Worm (Caenorhabditis elegans) whole organism, midembryonic: Measurements from ENCODE around the gene C44B11.1.

Experiments
- cog-1 ChIP-seq: sonication (generic microtip); optimal IDR thresholded peaks from 2 replicates; lab custom pipeline; 2016; ENCODE audit warnings: missing genetic modification characterization, missing compliant biosample characterization
- flt-1 ChIP-seq: fragments of 200-800 bp; sonication (Bioruptor generic); IDR thresholded peaks from 2 replicates; pipeline ENCODE4 v1.3.6; 2022; ENCODE audit warnings: missing genetic modification characterization, missing compliant biosample characterization
- klf-2 ChIP-seq: fragments of 200-800 bp; sonication (Bioruptor generic); conservative IDR thresholded peaks from 2 replicates; pipeline ENCODE4 v1.3.6; 2022; ENCODE audit warnings: missing genetic modification reagents, missing genetic modification characterization, missing compliant biosample characterization
- med-1 ChIP-seq: sonication (generic microtip); optimal IDR thresholded peaks from 2 replicates; lab custom pipeline; 2017; ENCODE audit warnings: missing genetic modification characterization, mild to moderate bottlenecking, missing compliant biosample characterization, antibody characterized with exemption, missing genetic modification reagents; ENCODE audit not compliant: insufficient read depth
- ref-1 ChIP-seq: fragments of 200-800 bp; sonication (Bioruptor generic); conservative IDR thresholded peaks from 2 replicates; pipeline ENCODE4 v1.3.6; 2022; ENCODE audit warnings: missing genetic modification reagents, missing genetic modification characterization, missing compliant biosample characterization
- tab-1 ChIP-seq: fragments of 200-800 bp; sonication (Bioruptor generic); IDR thresholded peaks from 2 replicates; pipeline ENCODE4 v1.3.6; 2022; ENCODE audit warnings: missing genetic modification characterization, missing compliant biosample characterization
- ztf-23 ChIP-seq: fragments of 200-800 bp; sonication (Bioruptor generic); IDR thresholded peaks from 2 replicates; pipeline ENCODE4 v1.3.6; 2022; ENCODE audit warnings: missing genetic modification reagents, missing genetic modification characterization, missing compliant biosample characterization
- ztf-29 ChIP-seq: fragments of 200-800 bp; sonication (Bioruptor generic); IDR thresholded peaks from 2 replicates; pipeline ENCODE4 v1.3.6; 2022; ENCODE audit warnings: missing genetic modification reagents, missing genetic modification characterization, missing compliant biosample characterization

DNA sequence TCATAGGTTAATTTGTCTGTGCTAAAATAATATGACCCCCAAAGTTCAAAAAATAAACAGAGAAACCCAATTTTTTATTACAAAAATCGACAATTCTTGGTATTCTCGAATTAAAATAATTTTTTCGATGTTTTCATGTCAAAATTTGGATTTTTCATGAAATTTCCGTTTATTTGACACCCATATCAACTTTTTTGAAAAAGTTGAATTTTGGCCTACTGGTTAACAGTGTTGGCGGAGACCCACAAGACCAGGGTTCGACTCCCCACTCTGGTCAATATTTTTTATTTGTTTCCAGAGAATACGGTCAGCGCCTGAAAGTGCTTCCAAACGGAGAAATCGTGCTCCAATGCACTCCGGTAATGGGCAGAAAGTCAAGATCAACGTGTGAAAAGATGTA is 36.7 kb downstream of the C44B11.1 start:
- TF ChIP-seq ztf-23 (GFP tag; lab: Robert Waterston, UW): no peak
- TF ChIP-seq ztf-29 (GFP tag; lab: Robert Waterston, UW): no peak
- no peak for TF ChIP-seq med-1 (GFP tag; lab: Kevin White, UChicago)
- TF ChIP-seq ref-1 (GFP tag; lab: Robert Waterston, UW): no peak
- no peak for TF ChIP-seq flt-1 (GFP tag; lab: Robert Waterston, UW)
- no peak for TF ChIP-seq cog-1 (tag; lab: Kevin White, UChicago)
- TF ChIP-seq tab-1: no peak
- no peak for TF ChIP-seq klf-2 (GFP tag; lab: Robert Waterston, UW)
